Fruit fly (Drosophila melanogaster) whole organism, embryonic: ENCODE measurements around the gene Coa8.

ENCODE experiments used
- CG10431 ChIP-seq: fragments of 200-800 bp; sonication (Bioruptor generic); optimal IDR thresholded peaks from 3 replicates; lab custom pipeline; 2018; ENCODE audit warnings: missing biosample characterization, mild to moderate bottlenecking, missing genetic modification characterization
- CG13296 ChIP-seq: fragments of 200-800 bp; sonication (Bioruptor generic); optimal IDR thresholded peaks from 3 replicates; lab custom pipeline; 2018; ENCODE audit warnings: missing biosample characterization, mild to moderate bottlenecking, missing genetic modification characterization
- CG14710 ChIP-seq: fragments of 200-800 bp; sonication (Bioruptor generic); optimal IDR thresholded peaks from 3 replicates; lab custom pipeline; 2019; ENCODE audit warnings: missing biosample characterization, mild to moderate bottlenecking, missing genetic modification characterization, moderate library complexity
- CG15073 ChIP-seq: fragments of 200-800 bp; sonication (Bioruptor generic); optimal IDR thresholded peaks from 2 replicates; lab custom pipeline; 2016; ENCODE audit warnings: missing biosample characterization, missing genetic modification characterization
- CG15269 ChIP-seq: fragments of 200-800 bp; sonication (Bioruptor generic); optimal IDR thresholded peaks from 2 replicates; lab custom pipeline; 2018; ENCODE audit warnings: missing biosample characterization, mild to moderate bottlenecking, missing genetic modification characterization, moderate library complexity
- CG17361 ChIP-seq: fragments of 200-800 bp; sonication (Bioruptor generic); IDR thresholded peaks from 3 replicates; pipeline ENCODE4 v1.3.6; 2022; ENCODE audit warnings: missing biosample characterization, missing genetic modification characterization
- CG17385 ChIP-seq: fragments of 200-800 bp; sonication (Bioruptor generic); optimal IDR thresholded peaks from 3 replicates; lab custom pipeline; 2018; ENCODE audit warnings: missing biosample characterization, mild to moderate bottlenecking, missing genetic modification characterization
- CG1792 ChIP-seq: fragments of 200-800 bp; sonication (Bioruptor generic); optimal IDR thresholded peaks from 2 replicates; lab custom pipeline; 2016; ENCODE audit warnings: missing biosample characterization, missing genetic modification characterization
- CG2875 ChIP-seq: fragments of 200-800 bp; sonication (Bioruptor generic); optimal IDR thresholded peaks from 2 replicates; lab custom pipeline; 2017; ENCODE audit warnings: missing biosample characterization, mild to moderate bottlenecking, missing genetic modification characterization, missing genetic modification reagents
- CG3847 ChIP-seq: fragments of 200-800 bp; sonication (Bioruptor generic); IDR thresholded peaks from 2 replicates; pipeline ENCODE4 v1.3.6; 2022; ENCODE audit warnings: missing biosample characterization, missing genetic modification characterization
- CG4328 ChIP-seq: fragments of 200-800 bp; sonication (Bioruptor generic); optimal IDR thresholded peaks from 3 replicates; lab custom pipeline; 2017; ENCODE audit warnings: missing biosample characterization, missing genetic modification reagents, missing genetic modification characterization
- CG4617 ChIP-seq: fragments of 200-800 bp; sonication (Bioruptor generic); optimal IDR thresholded peaks from 3 replicates; lab custom pipeline; 2016; ENCODE audit warnings: missing biosample characterization, missing genetic modification characterization, borderline replicate concordance
- CG5180 ChIP-seq: fragments of 200-800 bp; sonication (Bioruptor generic); optimal IDR thresholded peaks from 3 replicates; lab custom pipeline; 2017; ENCODE audit warnings: missing biosample characterization, missing genetic modification characterization, mild to moderate bottlenecking, moderate library complexity, missing genetic modification reagents
- CG6765 ChIP-seq: fragments of 200-800 bp; sonication (Bioruptor generic); optimal IDR thresholded peaks from 3 replicates; lab custom pipeline; 2017; ENCODE audit warnings: missing biosample characterization, mild to moderate bottlenecking, missing genetic modification characterization
- CG6791 ChIP-seq: fragments of 200-800 bp; sonication (Bioruptor generic); IDR thresholded peaks from 3 replicates; pipeline ENCODE4 v1.3.6; 2022; ENCODE audit warnings: missing biosample characterization, missing genetic modification characterization; ENCODE audit not compliant: partially characterized antibody
- CG7271 ChIP-seq: fragments of 200-800 bp; sonication (Bioruptor generic); optimal IDR thresholded peaks from 2 replicates; lab custom pipeline; 2018; ENCODE audit warnings: missing biosample characterization, mild to moderate bottlenecking, missing genetic modification characterization, moderate library complexity
- CG7928 ChIP-seq: fragments of 200-800 bp; sonication (Bioruptor generic); optimal IDR thresholded peaks from 2 replicates; lab custom pipeline; 2017; ENCODE audit warnings: missing biosample characterization, mild to moderate bottlenecking, missing genetic modification characterization
- CG7963 ChIP-seq: fragments of 200-800 bp; sonication (Bioruptor generic); IDR thresholded peaks from 3 replicates; pipeline ENCODE4 v1.3.6; 2022; ENCODE audit warnings: missing biosample characterization, missing genetic modification characterization; ENCODE audit not compliant: partially characterized antibody
- CG8359 ChIP-seq: fragments of 200-800 bp; sonication (Bioruptor generic); optimal IDR thresholded peaks from 2 replicates; lab custom pipeline; 2017; ENCODE audit warnings: missing biosample characterization, mild to moderate bottlenecking, missing genetic modification characterization, borderline replicate concordance
- CG8388 ChIP-seq: fragments of 200-800 bp; sonication (Bioruptor generic); optimal IDR thresholded peaks from 2 replicates; lab custom pipeline; 2019; ENCODE audit warnings: missing biosample characterization, mild to moderate bottlenecking, missing genetic modification characterization, moderate library complexity
- CHES-1-like ChIP-seq: fragments of 200-800 bp; sonication (Bioruptor generic); optimal IDR thresholded peaks from 2 replicates; lab custom pipeline; 2016; ENCODE audit warnings: missing biosample characterization, missing genetic modification characterization
- Chrac-16 ChIP-seq: fragments of 200-800 bp; sonication (Bioruptor generic); optimal IDR thresholded peaks from 3 replicates; lab custom pipeline; 2016; ENCODE audit warnings: missing biosample characterization, missing genetic modification characterization
- D19B ChIP-seq: fragments of 200-800 bp; sonication (Bioruptor generic); optimal IDR thresholded peaks from 2 replicates; lab custom pipeline; 2017; ENCODE audit warnings: missing biosample characterization, mild to moderate bottlenecking, missing genetic modification characterization
- Dad ChIP-seq: fragments of 200-800 bp; sonication (Bioruptor generic); optimal IDR thresholded peaks from 3 replicates; lab custom pipeline; 2016; ENCODE audit warnings: missing biosample characterization, missing genetic modification characterization
- Fer1 ChIP-seq: fragments of 200-800 bp; sonication (Bioruptor generic); optimal IDR thresholded peaks from 2 replicates; lab custom pipeline; 2017; ENCODE audit warnings: missing biosample characterization, mild to moderate bottlenecking, missing genetic modification characterization
- Kr ChIP-seq: fragments of 200-800 bp; sonication (Bioruptor generic); optimal IDR thresholded peaks from 2 replicates; lab custom pipeline; 2017; ENCODE audit warnings: missing biosample characterization, mild to moderate bottlenecking, missing genetic modification characterization
- MTF-1 ChIP-seq: fragments of 200-800 bp; sonication (Bioruptor generic); optimal IDR thresholded peaks from 2 replicates; lab custom pipeline; 2018; ENCODE audit warnings: missing biosample characterization, mild to moderate bottlenecking, missing genetic modification characterization, borderline replicate concordance
- Max ChIP-seq: fragments of 200-800 bp; sonication (Bioruptor generic); optimal IDR thresholded peaks from 2 replicates; lab custom pipeline; 2016; ENCODE audit warnings: missing biosample characterization, mild to moderate bottlenecking, missing genetic modification characterization
- Ravus ChIP-seq: fragments of 200-800 bp; sonication (Bioruptor generic); IDR thresholded peaks from 2 replicates; pipeline ENCODE4 v1.3.6; 2022; ENCODE audit warnings: missing biosample characterization, missing genetic modification characterization
- aop ChIP-seq: fragments of 200-800 bp; sonication (Bioruptor generic); IDR thresholded peaks from 2 replicates; pipeline ENCODE4 v1.3.6; 2022; ENCODE audit warnings: missing biosample characterization, missing genetic modification characterization
- az2 ChIP-seq: fragments of 200-800 bp; sonication (Bioruptor generic); optimal IDR thresholded peaks from 3 replicates; lab custom pipeline; 2016; ENCODE audit warnings: missing biosample characterization, missing genetic modification characterization
- caup ChIP-seq: fragments of 200-800 bp; sonication (Bioruptor generic); optimal IDR thresholded peaks from 3 replicates; lab custom pipeline; 2017; ENCODE audit warnings: missing biosample characterization, mild to moderate bottlenecking, missing genetic modification characterization, moderate library complexity; ENCODE audit not compliant: severe bottlenecking
- crp ChIP-seq, 2 experiments: fragments of 200-800 bp; sonication (Bioruptor generic); optimal IDR thresholded peaks; 2 replicates in 1 of 2; 3 replicates in 1 of 2; lab custom pipeline; 2017; ENCODE audit warnings: missing biosample characterization in 2 of 2, missing genetic modification characterization in 2 of 2, mild to moderate bottlenecking in 1 of 2, moderate library complexity in 1 of 2
- esg ChIP-seq: fragments of 200-800 bp; sonication (Bioruptor generic); conservative IDR thresholded peaks from 2 replicates; pipeline ENCODE4 v1.3.6; 2022; ENCODE audit warnings: missing biosample characterization, missing genetic modification characterization
- fd64A ChIP-seq: fragments of 200-800 bp; sonication (Bioruptor generic); optimal IDR thresholded peaks from 3 replicates; lab custom pipeline; 2018; ENCODE audit warnings: missing biosample characterization, mild to moderate bottlenecking, missing genetic modification characterization
- fru ChIP-seq: fragments of >200 bp; optimal IDR thresholded peaks from 2 replicates; lab custom pipeline; 2017
- gcm ChIP-seq: fragments of 200-800 bp; sonication (Bioruptor generic); optimal IDR thresholded peaks from 2 replicates; lab custom pipeline; 2019; ENCODE audit warnings: missing biosample characterization, mild to moderate bottlenecking, missing genetic modification characterization, moderate library complexity
- gcm2 ChIP-seq: fragments of 200-800 bp; sonication (Bioruptor generic); optimal IDR thresholded peaks from 2 replicates; lab custom pipeline; 2016; ENCODE audit warnings: missing biosample characterization, missing genetic modification characterization
- hbn ChIP-seq: fragments of 200-800 bp; sonication (Bioruptor generic); IDR thresholded peaks from 2 replicates; pipeline ENCODE4 v1.3.6; 2022; ENCODE audit warnings: missing biosample characterization, missing genetic modification characterization; ENCODE audit not compliant: partially characterized antibody
- hkb ChIP-seq, 2 experiments: fragments of 200-800 bp in 1 of 2; fragments of >200 bp in 1 of 2; sonication (Bioruptor generic) in 1 of 2; IDR thresholded peaks in 1 of 2; optimal IDR thresholded peaks in 1 of 2; 2 replicates each; pipeline versions ENCODE4 v1.3.6 to Lab custom; 2017 to 2022; ENCODE audit warnings: missing biosample characterization in 1 of 2, missing genetic modification characterization in 1 of 2
- mld ChIP-seq: fragments of 200-800 bp; sonication (Bioruptor generic); IDR thresholded peaks from 3 replicates; pipeline ENCODE4 v1.3.6; 2022; ENCODE audit warnings: missing biosample characterization, missing genetic modification characterization; ENCODE audit not compliant: partially characterized antibody
- rib ChIP-seq: fragments of 200-800 bp; sonication (Bioruptor generic); IDR thresholded peaks from 2 replicates; pipeline ENCODE4 v1.3.6; 2022; ENCODE audit warnings: missing biosample characterization, missing genetic modification characterization
- salm ChIP-seq: fragments of 200-800 bp; sonication (Bioruptor generic); optimal IDR thresholded peaks from 2 replicates; lab custom pipeline; 2018; ENCODE audit warnings: missing biosample characterization, mild to moderate bottlenecking, missing genetic modification characterization
- sc ChIP-seq, 3 experiments: fragments of >200 bp in 2 of 3; fragments of 200-800 bp in 1 of 3; sonication (Bioruptor generic) in 1 of 3; optimal IDR thresholded peaks; 2 replicates in 2 of 3; 3 replicates in 1 of 3; lab custom pipeline; 2017; ENCODE audit warnings: mild to moderate bottlenecking in 1 of 3, missing biosample characterization in 1 of 3, missing genetic modification characterization in 1 of 3, missing genetic modification reagents in 1 of 3
- stwl ChIP-seq: fragments of 200-800 bp; sonication (Bioruptor generic); optimal IDR thresholded peaks from 3 replicates; lab custom pipeline; 2018; ENCODE audit warnings: missing biosample characterization, mild to moderate bottlenecking, missing genetic modification characterization, moderate library complexity
- toy ChIP-seq: fragments of 200-800 bp; sonication (Bioruptor generic); IDR thresholded peaks from 2 replicates; pipeline ENCODE4 v1.3.6; 2022; ENCODE audit warnings: missing biosample characterization, missing genetic modification characterization
- usp ChIP-seq: fragments of >200 bp; optimal IDR thresholded peaks from 2 replicates; lab custom pipeline; 2017; ENCODE audit warnings: missing biosample characterization, missing genetic modification characterization

Coa8 gene

dm6 chrX:1907727-1908264 is 27.7 kb downstream of the Coa8 start, which contains the start of gene mip130 (continued):
- TF ChIP-seq fru (lab: Kevin White, UChicago) (no peak), Dad (GFP tag; lab: Kevin White, UChicago) (no peak), caup (peak; percentile 36), CG17385 (GFP tag; lab: Kevin White, UChicago) (peak; percentile 50), CG17361 (GFP tag; lab: Robert Waterston, UW) (no peak; the same call in 1 of the 3 replicates), gcm (GFP tag; lab: Kevin White, UChicago) (peak; percentile 22), aop (GFP tag; lab: Robert Waterston, UW) (no peak), fd64A (GFP tag; lab: Kevin White, UChicago) (no peak), crp (GFP tag; optimal IDR thresholded peaks at IDR 0.05; lab: Kevin White, UChicago) (peak; percentile 35 to 85), CG8388 (GFP tag; lab: Kevin White, UChicago) (peak; percentile 27), CHES-1-like (GFP tag; lab: Kevin White, UChicago) (no peak), usp (GFP tag; lab: Kevin White, UChicago) (no peak), gcm2 (GFP tag; lab: Kevin White, UChicago) (no peak), az2 (GFP tag; lab: Kevin White, UChicago) (no peak), CG6765 (GFP tag; lab: Kevin White, UChicago) (no peak), CG15073 (GFP tag; lab: Kevin White, UChicago) (no peak), CG15269 (tag; lab: Kevin White, UChicago) (peak; percentile 58), hkb (optimal IDR thresholded peaks at IDR 0.05; lab: Kevin White, UChicago) (peak; percentile 56), hkb (GFP tag; IDR thresholded peaks at IDR 0.05; lab: Robert Waterston, UW) (peak; percentile 63; the same call in 1 of the 2 replicates), CG10431 (GFP tag; lab: Kevin White, UChicago) (peak; percentile 12), CG6791 (GFP tag; lab: Robert Waterston, UW) (peak; percentile 73), CG4617 (GFP tag; lab: Kevin White, UChicago) (peak; percentile 46), CG14710 (tag; lab: Kevin White, UChicago) (peak; percentile 32), sc (optimal IDR thresholded peaks at IDR 0.05; lab: Kevin White, UChicago) (no peak), sc (GFP tag; optimal IDR thresholded peaks at IDR 0.05; lab: Kevin White, UChicago) (no peak), CG7271 (tag; lab: Kevin White, UChicago) (no peak)
- TF ChIP-seq, all 482 proteins: peak for 220

DNA sequence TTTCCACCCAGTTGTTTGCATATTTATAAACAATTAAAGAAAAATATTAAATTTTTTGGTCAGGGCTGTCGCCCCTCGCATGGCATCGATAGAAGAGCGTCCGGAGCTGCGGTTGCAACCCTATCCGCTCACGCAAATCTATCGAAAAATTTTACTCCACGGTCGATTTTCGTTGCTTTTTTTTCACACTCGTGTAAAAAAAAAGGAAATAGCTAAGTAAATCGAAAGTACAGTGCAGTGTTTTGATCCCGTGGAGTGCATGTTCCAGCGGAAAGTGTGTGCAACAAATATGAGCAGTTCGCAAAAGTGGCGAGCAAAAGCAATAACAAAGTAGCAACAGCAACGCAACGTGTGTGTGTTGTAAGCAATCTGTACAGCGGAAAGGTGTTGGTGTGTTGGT is 28.7 kb downstream of the Coa8 start, which contains the start of the genes Edem1 and Rbcn-3B:
Edem1 (minus strand) TSS at position 71 of the 400 bp plus-strand sequence.
Rbcn-3B (plus strand) TSS at position 164 of the 400 bp plus-strand sequence.
- TF ChIP-seq toy (GFP tag; lab: Robert Waterston, UW) (no peak), Fer1 (GFP tag; lab: Kevin White, UChicago) (peak; percentile 34), D19B (no peak), CG13296 (GFP tag; lab: Kevin White, UChicago) (no peak), salm (no peak), MTF-1 (GFP tag; lab: Kevin White, UChicago) (no peak), CG8359 (GFP tag; lab: Kevin White, UChicago) (no peak), hbn (GFP tag; lab: Robert Waterston, UW) (peak; percentile 43), stwl (tag; lab: Kevin White, UChicago) (no peak), CG17385 (GFP tag; lab: Kevin White, UChicago) (no peak), Chrac-16 (no peak), CG1792 (GFP tag; lab: Kevin White, UChicago) (no peak), CG5180 (peak; percentile 77), esg (GFP tag; lab: Robert Waterston, UW) (no peak), CG4328 (no peak), mld (GFP tag; lab: Robert Waterston, UW) (no peak), CG3847 (GFP tag; lab: Robert Waterston, UW) (no peak; the same call in 1 of the 2 replicates), CG7963 (GFP tag; lab: Robert Waterston, UW) (0 out of 3 replicates have a peak, but pooled peaks have one; percentile 39), CG7928 (GFP tag; lab: Kevin White, UChicago) (no peak), Kr (no peak), CG2875 (GFP tag; lab: Kevin White, UChicago) (no peak), Ravus (no peak), Max (GFP tag; lab: Kevin White, UChicago) (peak; percentile 15), rib (no peak)
